Fruit fly (Drosophila melanogaster): ENCODE results near the gene PTPMT1.

dm6 chr3R:23721525-23721924 is 36.6 kb upstream of the PTPMT1 start, which contains the start of gene CG10232:
- TF ChIP-seq pan (optimal IDR thresholded peaks at IDR 0.05) (no peak), CG8478 (optimal IDR thresholded peaks at IDR 0.05) (no peak)

Measured in whole organism.